Worm (Caenorhabditis elegans): ENCODE results near the gene taf-6.1.
"Not testable (repeated sequence)": the region's sequence is repeated elsewhere in the genome, so short reads cannot be mapped to it uniquely, and the experiment has no call there.

taf-6.1 gene

ce11 chrII:1134314-1135108 lies 6.7 kb downstream of the taf-6.1 start:
- TF ChIP-seq madf-5 (GFP tag; IDR thresholded peaks at IDR 0.05), result 0 out of 4 replicates have a peak, but pooled peaks of 1 of the 2 experiments have one; percentile 59
- TF ChIP-seq D1046.2 (GFP tag; IDR thresholded peaks at IDR 0.05), result 0 out of 2 replicates have a peak, but pooled peaks have one; percentile 59
- peak; percentile 61; the same call in 1 of the 2 replicates for TF ChIP-seq nhr-42 (GFP tag; IDR thresholded peaks at IDR 0.05)
- TF ChIP-seq mes-2 (tag; optimal IDR thresholded peaks at IDR 0.05; ENCODE audit: poor library complexity, severe bottlenecking), result peak; percentile 87
- peak; percentile 42 for TF ChIP-seq unc-130 (GFP tag; optimal IDR thresholded peaks at IDR 0.05)
- TF ChIP-seq F37D6.2 (tag; optimal IDR thresholded peaks at IDR 0.05), result peak; percentile 34
- TF ChIP-seq hmg-1.1 (GFP tag; IDR thresholded peaks at IDR 0.05), result peak; percentile 49
- TF ChIP-seq ZK337.2 (GFP tag; IDR thresholded peaks at IDR 0.05), result peak; percentile 66; the same call in 1 of the 2 replicates
- peak; percentile 80 for TF ChIP-seq dmd-9 (GFP tag; IDR thresholded peaks at IDR 0.05)
- peak; percentile 87 for TF ChIP-seq ceh-44 (GFP tag; IDR thresholded peaks at IDR 0.05)
- peak; percentile 60; the same call in 1 of the 2 replicates for TF ChIP-seq pha-4 (GFP tag; IDR thresholded peaks at IDR 0.05)
- TF ChIP-seq pha-4 (tag; optimal IDR thresholded peaks at IDR 0.05), result not testable (repeated sequence)
- TF ChIP-seq mdt-29 (GFP tag; IDR thresholded peaks at IDR 0.05), result 0 out of 2 replicates have a peak, but pooled peaks have one; percentile 13
- TF ChIP-seq arid-1 (GFP tag; conservative IDR thresholded peaks at IDR 0.05), result peak; percentile 59; the same call in 1 of the 2 replicates
- TF ChIP-seq madf-9 (GFP tag; conservative IDR thresholded peaks at IDR 0.05), result peak; percentile 66
- TF ChIP-seq lsy-2 (tag; optimal IDR thresholded peaks at IDR 0.05), result peak in 1 of 2 experiments; percentile 47
- TF ChIP-seq sdz-12 (GFP tag; optimal IDR thresholded peaks at IDR 0.05), result peak; percentile 18
- peak; percentile 46 for TF ChIP-seq dmd-6 (GFP tag; IDR thresholded peaks at IDR 0.05)
- peak; percentile 38 for TF ChIP-seq dpl-1 (GFP tag; optimal IDR thresholded peaks at IDR 0.05)
- peak; percentile 30 for TF ChIP-seq lin-13 (GFP tag; optimal IDR thresholded peaks at IDR 0.05)
- peak; percentile 80; the same call in 1 of the 2 replicates for TF ChIP-seq Y48G9A.11 (GFP tag; IDR thresholded peaks at IDR 0.05)
- TF ChIP-seq rbr-2 (tag; optimal IDR thresholded peaks at IDR 0.05), result peak; percentile 51
- peak; percentile 24; the same call in 1 of the 2 replicates for TF ChIP-seq tra-1 (GFP tag; IDR thresholded peaks at IDR 0.05)
- peak in 1 of 2 experiments; percentile 17 for TF ChIP-seq hif-1 (tag; optimal IDR thresholded peaks at IDR 0.05)
- 0 out of 2 replicates have a peak, but pooled peaks have one; percentile 11 for TF ChIP-seq snpc-1.2 (GFP tag; IDR thresholded peaks at IDR 0.05)
- TF ChIP-seq lin-38 (GFP tag; IDR thresholded peaks at IDR 0.05), result peak; percentile 98
- TF ChIP-seq vab-7 (GFP tag; IDR thresholded peaks at IDR 0.05), result peak; percentile 69
- TF ChIP-seq mep-1 (tag; optimal IDR thresholded peaks at IDR 0.05), result peak; percentile 55
- peak; percentile 67; the same call in 1 of the 2 replicates for TF ChIP-seq ctbp-1 (GFP tag; IDR thresholded peaks at IDR 0.05)

DNA sequence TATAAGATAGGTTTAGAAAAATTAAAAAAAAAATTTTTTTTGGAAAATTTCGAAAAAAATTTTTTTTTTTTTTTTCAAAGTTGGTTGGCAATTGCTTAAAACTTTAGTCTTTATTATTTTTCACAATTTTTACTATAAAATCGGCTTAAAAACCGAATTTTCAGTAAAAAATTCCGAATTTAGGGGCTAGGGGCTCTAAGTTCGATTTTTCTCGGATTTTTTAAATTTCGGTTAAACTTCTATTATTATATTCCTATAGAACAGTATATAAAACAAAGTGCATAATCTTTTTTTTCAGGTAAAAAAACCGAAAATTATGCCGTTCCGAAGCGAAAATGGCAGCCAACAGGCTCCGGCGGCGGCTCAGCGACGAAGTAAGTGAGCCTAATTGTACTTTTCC lies 8.7 kb downstream of the taf-6.1 start, which contains the start of gene pod-2:
TSS of gene pod-2 (plus strand) at position 301 of the 400 bp plus-strand sequence.
- TF ChIP-seq ces-1 (GFP tag; optimal IDR thresholded peaks at IDR 0.05) (no peak), arid-1 (GFP tag; conservative IDR thresholded peaks at IDR 0.05) (no peak)

DNA sequence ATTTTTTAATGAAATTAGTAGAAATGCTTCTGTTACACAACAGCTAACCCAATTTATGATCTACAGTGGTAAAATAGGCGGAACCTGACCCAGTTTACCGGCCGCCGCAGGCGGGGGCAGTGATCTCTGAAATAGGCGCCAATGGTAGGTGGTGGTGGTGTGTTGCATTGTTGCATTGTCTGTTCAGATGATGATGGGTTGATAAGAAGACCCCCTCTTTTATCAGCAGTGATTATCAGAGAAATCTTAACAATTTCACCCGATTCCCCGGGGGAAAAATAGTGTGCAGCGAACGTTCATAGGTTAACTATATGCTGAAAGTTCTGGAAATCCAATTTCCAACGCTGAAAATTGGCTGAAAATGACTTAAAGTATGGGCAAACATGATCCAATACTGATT lies 10.8 kb downstream of the taf-6.1 start:
- TF ChIP-seq R02D3.7 (tag; optimal IDR thresholded peaks at IDR 0.05) (no peak), tra-1 (GFP tag; IDR thresholded peaks at IDR 0.05) (0 out of 2 replicates have a peak, but pooled peaks have one; percentile 11), rbr-2 (tag; optimal IDR thresholded peaks at IDR 0.05) (no peak), set-16 (GFP tag; IDR thresholded peaks at IDR 0.05) (no peak), madf-5 (GFP tag; IDR thresholded peaks at IDR 0.05) (no peak), vab-7 (GFP tag; IDR thresholded peaks at IDR 0.05) (no peak), php-3 (GFP tag; IDR thresholded peaks at IDR 0.05) (0 out of 2 replicates have a peak, but pooled peaks have one; percentile 13), nhr-77 (tag; optimal IDR thresholded peaks at IDR 0.05) (no peak), F44E2.7 (GFP tag; IDR thresholded peaks at IDR 0.05) (no peak), daf-12 (tag; optimal IDR thresholded peaks at IDR 0.05) (no peak), pha-4 (GFP tag; IDR thresholded peaks at IDR 0.05) (no peak), pha-4 (tag; optimal IDR thresholded peaks at IDR 0.05) (no peak), madf-9 (GFP tag; conservative IDR thresholded peaks at IDR 0.05) (0 out of 2 replicates have a peak, but pooled peaks have one; percentile 36), ces-1 (GFP tag; optimal IDR thresholded peaks at IDR 0.05) (no peak), mes-2 (tag; optimal IDR thresholded peaks at IDR 0.05; ENCODE audit: poor library complexity, severe bottlenecking) (peak; percentile 19), dve-1 (tag; optimal IDR thresholded peaks at IDR 0.05; ENCODE audit: insufficient read depth) (peak; percentile 24), ceh-32 (tag; optimal IDR thresholded peaks at IDR 0.05; ENCODE audit: poor library complexity) (no peak), F37D6.2 (tag; optimal IDR thresholded peaks at IDR 0.05) (no peak), unc-130 (GFP tag; optimal IDR thresholded peaks at IDR 0.05) (no peak), nhr-111 (GFP tag; optimal IDR thresholded peaks at IDR 0.05) (no peak), Y5F2A.4 (GFP tag; optimal IDR thresholded peaks at IDR 0.05) (no peak), attf-4 (tag; optimal IDR thresholded peaks at IDR 0.05) (no peak), hlh-30 (tag; optimal IDR thresholded peaks at IDR 0.05; ENCODE audit: insufficient read depth) (no peak), mep-1 (tag; optimal IDR thresholded peaks at IDR 0.05) (no peak)

Data from whole organism, L4 larva.